Fruit fly (Drosophila melanogaster) whole organism, embryonic: ENCODE data around the gene Acp36DE.

Source experiments
- Asciz ChIP-seq: fragments of 200-800 bp; sonication (Bioruptor generic); optimal IDR thresholded peaks from 2 replicates; lab custom pipeline; 2017; ENCODE audit warnings: missing biosample characterization, mild to moderate bottlenecking, missing genetic modification characterization, missing genetic modification reagents
- CG10321 ChIP-seq: fragments of 200-800 bp; sonication (Bioruptor generic); IDR thresholded peaks from 2 replicates; pipeline ENCODE4 v1.3.6; 2022; ENCODE audit warnings: missing biosample characterization, missing genetic modification characterization
- CG10366 ChIP-seq: fragments of 200-800 bp; sonication (Bioruptor generic); IDR thresholded peaks from 2 replicates; pipeline ENCODE4 v1.3.6; 2022; ENCODE audit warnings: missing biosample characterization, missing genetic modification characterization
- CG11456 ChIP-seq: fragments of 200-800 bp; sonication (Bioruptor generic); IDR thresholded peaks from 3 replicates; pipeline ENCODE4 v1.3.6; 2022; ENCODE audit warnings: missing biosample characterization, missing genetic modification characterization
- CG11560 ChIP-seq: fragments of 200-800 bp; sonication (Bioruptor generic); IDR thresholded peaks from 3 replicates; pipeline ENCODE4 v1.3.6; 2022; ENCODE audit warnings: missing biosample characterization, missing genetic modification characterization
- CG14860 ChIP-seq: fragments of 200-800 bp; sonication (Bioruptor generic); IDR thresholded peaks from 3 replicates; pipeline ENCODE4 v1.3.6; 2022; ENCODE audit warnings: missing biosample characterization, missing genetic modification characterization; ENCODE audit not compliant: partially characterized antibody
- CG14965 ChIP-seq: fragments of 200-800 bp; sonication (Bioruptor generic); optimal IDR thresholded peaks from 2 replicates; lab custom pipeline; 2016; ENCODE audit warnings: missing biosample characterization, missing genetic modification characterization, borderline replicate concordance
- CG15601 ChIP-seq: fragments of 200-800 bp; sonication (Bioruptor generic); optimal IDR thresholded peaks from 3 replicates; lab custom pipeline; 2019; ENCODE audit warnings: missing biosample characterization, mild to moderate bottlenecking, missing genetic modification characterization, moderate library complexity
- CG15696 ChIP-seq: fragments of 200-800 bp; sonication (Bioruptor generic); optimal IDR thresholded peaks from 2 replicates; lab custom pipeline; 2019; ENCODE audit warnings: missing biosample characterization, mild to moderate bottlenecking, missing genetic modification characterization, moderate library complexity
- CG16863 ChIP-seq: fragments of 200-800 bp; sonication (Bioruptor generic); optimal IDR thresholded peaks from 3 replicates; lab custom pipeline; 2016; ENCODE audit warnings: missing biosample characterization, missing genetic modification characterization
- CG17328 ChIP-seq: fragments of 200-800 bp; sonication (Bioruptor generic); IDR thresholded peaks from 2 replicates; pipeline ENCODE4 v1.3.6; 2022; ENCODE audit warnings: missing biosample characterization, missing genetic modification characterization
- CG18764 ChIP-seq: fragments of 200-800 bp; sonication (Bioruptor generic); optimal IDR thresholded peaks from 3 replicates; lab custom pipeline; 2016; ENCODE audit warnings: missing biosample characterization, missing genetic modification characterization
- CG2116 ChIP-seq: fragments of 200-800 bp; sonication (Bioruptor generic); optimal IDR thresholded peaks from 3 replicates; lab custom pipeline; 2018; ENCODE audit warnings: missing biosample characterization, mild to moderate bottlenecking, missing genetic modification characterization
- CG2678 ChIP-seq: fragments of 200-800 bp; sonication (Bioruptor generic); optimal IDR thresholded peaks from 3 replicates; lab custom pipeline; 2019; ENCODE audit warnings: missing biosample characterization, mild to moderate bottlenecking, missing genetic modification characterization, moderate library complexity
- CG3065 ChIP-seq: fragments of 200-800 bp; sonication (Bioruptor generic); optimal IDR thresholded peaks from 2 replicates; lab custom pipeline; 2016; ENCODE audit warnings: missing biosample characterization, missing genetic modification characterization
- CG32767 ChIP-seq: fragments of 200-800 bp; sonication (Bioruptor generic); IDR thresholded peaks from 2 replicates; pipeline ENCODE4 v1.3.6; 2022; ENCODE audit warnings: missing biosample characterization, missing genetic modification characterization
- CG3838 ChIP-seq: fragments of 200-800 bp; sonication (Bioruptor generic); optimal IDR thresholded peaks from 3 replicates; lab custom pipeline; 2016; ENCODE audit warnings: missing biosample characterization, missing genetic modification characterization
- CG3847 ChIP-seq: fragments of 200-800 bp; sonication (Bioruptor generic); IDR thresholded peaks from 2 replicates; pipeline ENCODE4 v1.3.6; 2022; ENCODE audit warnings: missing biosample characterization, missing genetic modification characterization
- CG4282 ChIP-seq: fragments of 200-800 bp; sonication (Bioruptor generic); optimal IDR thresholded peaks from 2 replicates; lab custom pipeline; 2016; ENCODE audit warnings: missing biosample characterization, missing genetic modification characterization
- CG4404 ChIP-seq: fragments of 200-800 bp; sonication (Bioruptor generic); IDR thresholded peaks from 2 replicates; pipeline ENCODE4 v1.3.6; 2022; ENCODE audit warnings: missing biosample characterization, missing genetic modification characterization
- CG6254 ChIP-seq: fragments of 200-800 bp; sonication (Bioruptor generic); optimal IDR thresholded peaks from 3 replicates; lab custom pipeline; 2017; ENCODE audit warnings: mild to moderate bottlenecking, missing biosample characterization, missing genetic modification reagents, missing genetic modification characterization
- CG6854 ChIP-seq: fragments of 200-800 bp; sonication (Bioruptor generic); optimal IDR thresholded peaks from 3 replicates; lab custom pipeline; 2017; ENCODE audit warnings: missing biosample characterization, mild to moderate bottlenecking, missing genetic modification characterization
- CG7786 ChIP-seq: fragments of 200-800 bp; sonication (Bioruptor generic); optimal IDR thresholded peaks from 2 replicates; lab custom pipeline; 2016; ENCODE audit warnings: missing biosample characterization, missing genetic modification characterization
- CG8765 ChIP-seq: fragments of 200-800 bp; sonication (Bioruptor generic); IDR thresholded peaks from 2 replicates; pipeline ENCODE4 v1.3.6; 2022; ENCODE audit warnings: missing biosample characterization, missing genetic modification characterization
- D19B ChIP-seq: fragments of 200-800 bp; sonication (Bioruptor generic); optimal IDR thresholded peaks from 2 replicates; lab custom pipeline; 2017; ENCODE audit warnings: missing biosample characterization, mild to moderate bottlenecking, missing genetic modification characterization
- Dp ChIP-seq: fragments of 200-800 bp; sonication (Bioruptor generic); optimal IDR thresholded peaks from 2 replicates; lab custom pipeline; 2018; ENCODE audit warnings: missing biosample characterization, mild to moderate bottlenecking, missing genetic modification characterization, moderate library complexity
- Ets97D ChIP-seq: fragments of 200-800 bp; sonication (Bioruptor generic); optimal IDR thresholded peaks from 3 replicates; lab custom pipeline; 2016; ENCODE audit warnings: missing biosample characterization, missing genetic modification characterization
- HHEX ChIP-seq: fragments of 200-800 bp; sonication (Bioruptor generic); optimal IDR thresholded peaks from 3 replicates; lab custom pipeline; 2017; ENCODE audit warnings: missing biosample characterization, mild to moderate bottlenecking, missing genetic modification characterization, missing genetic modification reagents
- HmgZ ChIP-seq: fragments of 200-800 bp; sonication (Bioruptor generic); optimal IDR thresholded peaks from 2 replicates; lab custom pipeline; 2018; ENCODE audit warnings: missing biosample characterization, mild to moderate bottlenecking, missing genetic modification characterization
- Hsf ChIP-seq: fragments of 200-800 bp; sonication (Bioruptor generic); optimal IDR thresholded peaks from 3 replicates; lab custom pipeline; 2016; ENCODE audit warnings: missing biosample characterization, missing genetic modification characterization
- Nf-YC ChIP-seq: fragments of 200-800 bp; optimal IDR thresholded peaks from 3 replicates; lab custom pipeline; 2019; ENCODE audit warnings: missing biosample characterization, mild to moderate bottlenecking, missing genetic modification characterization, moderate library complexity
- Opbp ChIP-seq: fragments of 200-800 bp; sonication (Bioruptor generic); IDR thresholded peaks from 3 replicates; pipeline ENCODE4 v1.3.6; 2022; ENCODE audit warnings: missing biosample characterization, missing genetic modification characterization; ENCODE audit not compliant: partially characterized antibody
- Rfx ChIP-seq: fragments of 200-800 bp; sonication (Bioruptor generic); IDR thresholded peaks from 2 replicates; pipeline ENCODE4 v1.3.6; 2022; ENCODE audit warnings: missing biosample characterization, missing genetic modification characterization
- TFAM ChIP-seq: fragments of 200-800 bp; sonication (Bioruptor generic); optimal IDR thresholded peaks from 2 replicates; lab custom pipeline; 2017; ENCODE audit warnings: missing biosample characterization, missing genetic modification characterization, inconsistent platforms
- aop ChIP-seq: fragments of 200-800 bp; sonication (Bioruptor generic); IDR thresholded peaks from 2 replicates; pipeline ENCODE4 v1.3.6; 2022; ENCODE audit warnings: missing biosample characterization, missing genetic modification characterization
- bsh ChIP-seq, 2 experiments: fragments of 200-800 bp; sonication (Bioruptor generic); optimal IDR thresholded peaks; 2 replicates each; lab custom pipeline; 2017 to 2018; ENCODE audit warnings: mild to moderate bottlenecking in 2 of 2, missing biosample characterization in 2 of 2, missing genetic modification characterization in 2 of 2, moderate library complexity in 1 of 2
- en ChIP-seq: fragments of 200-800 bp; sonication (Bioruptor generic); optimal IDR thresholded peaks from 2 replicates; lab custom pipeline; 2016; ENCODE audit warnings: missing biosample characterization, missing genetic modification characterization
- eve ChIP-seq, 2 experiments: fragments of >200 bp; optimal IDR thresholded peaks; 2 replicates each; lab custom pipeline; 2017; ENCODE audit warnings: missing biosample characterization in 2 of 2, missing genetic modification characterization in 2 of 2
- gem ChIP-seq: fragments of 200-800 bp; sonication (Bioruptor generic); optimal IDR thresholded peaks from 2 replicates; lab custom pipeline; 2019; ENCODE audit warnings: missing biosample characterization, mild to moderate bottlenecking, missing genetic modification characterization, moderate library complexity
- gfzf ChIP-seq: fragments of 200-800 bp; sonication (Bioruptor generic); optimal IDR thresholded peaks from 2 replicates; lab custom pipeline; 2016; ENCODE audit warnings: missing biosample characterization, mild to moderate bottlenecking, missing genetic modification characterization, moderate library complexity
- gt ChIP-seq: fragments of 200-800 bp; sonication (Bioruptor generic); IDR thresholded peaks from 2 replicates; pipeline ENCODE4 v1.3.6; 2022; ENCODE audit warnings: missing biosample characterization, missing genetic modification characterization
- inv ChIP-seq: fragments of 200-800 bp; sonication (Bioruptor generic); IDR thresholded peaks from 2 replicates; pipeline ENCODE4 v1.3.6; 2022; ENCODE audit warnings: missing biosample characterization, missing genetic modification characterization; ENCODE audit not compliant: partially characterized antibody
- maf-S ChIP-seq: fragments of 200-800 bp; sonication (Bioruptor generic); optimal IDR thresholded peaks from 2 replicates; lab custom pipeline; 2016; ENCODE audit warnings: missing biosample characterization, missing genetic modification characterization
- peb ChIP-seq: fragments of 200-800 bp; sonication (Bioruptor generic); IDR thresholded peaks from 2 replicates; pipeline ENCODE4 v1.3.6; 2022; ENCODE audit warnings: missing biosample characterization, missing genetic modification characterization
- repo ChIP-seq: fragments of 200-800 bp; sonication (Bioruptor generic); optimal IDR thresholded peaks from 2 replicates; lab custom pipeline; 2016; ENCODE audit warnings: missing biosample characterization, missing genetic modification characterization
- shn ChIP-seq: fragments of 200-800 bp; sonication (Bioruptor generic); optimal IDR thresholded peaks from 3 replicates; lab custom pipeline; 2016; ENCODE audit warnings: missing biosample characterization, missing genetic modification characterization
- slou ChIP-seq: fragments of 200-800 bp; sonication (Bioruptor generic); optimal IDR thresholded peaks from 3 replicates; lab custom pipeline; 2016; ENCODE audit warnings: missing biosample characterization, missing genetic modification characterization
- sr ChIP-seq: fragments of 200-800 bp; sonication (Bioruptor generic); IDR thresholded peaks from 3 replicates; pipeline ENCODE4 v1.3.6; 2022; ENCODE audit warnings: missing biosample characterization, missing genetic modification characterization
- tap ChIP-seq: fragments of 200-800 bp; optimal IDR thresholded peaks from 3 replicates; lab custom pipeline; 2019; ENCODE audit warnings: missing biosample characterization, mild to moderate bottlenecking, missing genetic modification characterization, moderate library complexity
- toy ChIP-seq: fragments of 200-800 bp; sonication (Bioruptor generic); IDR thresholded peaks from 2 replicates; pipeline ENCODE4 v1.3.6; 2022; ENCODE audit warnings: missing biosample characterization, missing genetic modification characterization
- wdn ChIP-seq: fragments of 200-800 bp; sonication (Bioruptor generic); IDR thresholded peaks from 2 replicates; pipeline ENCODE4 v1.3.6; 2022; ENCODE audit warnings: missing biosample characterization, missing genetic modification characterization
- wek ChIP-seq: fragments of 200-800 bp; sonication (Bioruptor generic); optimal IDR thresholded peaks from 3 replicates; lab custom pipeline; 2018; ENCODE audit warnings: missing biosample characterization, mild to moderate bottlenecking, missing genetic modification characterization, moderate library complexity

Acp36DE gene

dm6 chr2L:18377109-18377508 lies 18.3 kb upstream of the Acp36DE start (continued):
- no peak for TF ChIP-seq CG10321 (GFP tag; lab: Robert Waterston, UW)
- TF ChIP-seq CG17328 (GFP tag; lab: Robert Waterston, UW) = peak; percentile 40
- peak in 1 of 2 experiments; percentile 40 for TF ChIP-seq eve (GFP tag; optimal IDR thresholded peaks at IDR 0.05; lab: Kevin White, UChicago)
- TF ChIP-seq slou (GFP tag; lab: Kevin White, UChicago) = no peak
- 0 out of 2 replicates have a peak, but pooled peaks have one; percentile 29 for TF ChIP-seq CG3847
- TF ChIP-seq CG6854 (GFP tag; lab: Kevin White, UChicago) = no peak
- TF ChIP-seq aop (GFP tag; lab: Robert Waterston, UW) = no peak
- no peak for TF ChIP-seq gt (GFP tag; lab: Robert Waterston, UW)
- no peak for TF ChIP-seq repo
- TF ChIP-seq Nf-YC = no peak
- TF ChIP-seq CG16863 (GFP tag; lab: Kevin White, UChicago) = peak; percentile 44
- peak; percentile 35 for TF ChIP-seq Hsf
- peak; percentile 70 for TF ChIP-seq CG2678 (tag; lab: Kevin White, UChicago)
- TF ChIP-seq CG3065 (GFP tag; lab: Kevin White, UChicago) = no peak
- peak; percentile 24 for TF ChIP-seq HmgZ (tag; lab: Kevin White, UChicago)
- TF ChIP-seq CG7786 (GFP tag; lab: Kevin White, UChicago) = peak; percentile 43
- peak; percentile 33 for TF ChIP-seq HHEX (GFP tag; lab: Kevin White, UChicago)
- TF ChIP-seq CG8765 (GFP tag; lab: Robert Waterston, UW) = no peak
- TF ChIP-seq CG4282 (GFP tag; lab: Kevin White, UChicago) = no peak
- TF ChIP-seq CG32767 (GFP tag; lab: Robert Waterston, UW) = no peak
- peak; percentile 26 for TF ChIP-seq Asciz (GFP tag; lab: Kevin White, UChicago)
- TF ChIP-seq wek (GFP tag; lab: Kevin White, UChicago) = no peak
- no peak for TF ChIP-seq CG2116 (GFP tag; lab: Kevin White, UChicago)
- no peak for TF ChIP-seq TFAM (GFP tag; lab: Kevin White, UChicago)
- no peak for TF ChIP-seq Ets97D (GFP tag; lab: Kevin White, UChicago)
- TF ChIP-seq gfzf = no peak
- no peak for TF ChIP-seq en (GFP tag; lab: Kevin White, UChicago)
- TF ChIP-seq CG18764 (GFP tag; lab: Kevin White, UChicago) = peak; percentile 8
- peak; percentile 79 for TF ChIP-seq D19B (GFP tag; lab: Kevin White, UChicago)
- TF ChIP-seq CG15696 (tag; lab: Kevin White, UChicago) = no peak
- TF ChIP-seq toy (GFP tag; lab: Robert Waterston, UW) = no peak
- no peak for TF ChIP-seq inv (GFP tag; lab: Robert Waterston, UW)
- TF ChIP-seq tap (tag; lab: Kevin White, UChicago) = peak; percentile 11
- TF ChIP-seq maf-S (GFP tag; lab: Kevin White, UChicago) = no peak
- TF ChIP-seq CG4404 (GFP tag; lab: Robert Waterston, UW) = no peak
- no peak for TF ChIP-seq CG3838
- 0 out of 2 replicates have a peak, but pooled peaks have one; percentile 19 for TF ChIP-seq wdn (GFP tag; lab: Robert Waterston, UW)
- no peak for TF ChIP-seq peb
- TF ChIP-seq CG15601 (tag; lab: Kevin White, UChicago) = no peak
- peak in 1 of 2 experiments; percentile 43 for TF ChIP-seq bsh (GFP tag; optimal IDR thresholded peaks at IDR 0.05; lab: Kevin White, UChicago)
- peak; percentile 74 for TF ChIP-seq Rfx
- no peak for TF ChIP-seq CG14965
- TF ChIP-seq CG14860 (GFP tag; lab: Robert Waterston, UW) = no peak
- no peak for TF ChIP-seq Opbp (GFP tag; lab: Robert Waterston, UW)
- no peak for TF ChIP-seq sr
- TF ChIP-seq gem (tag; lab: Kevin White, UChicago) = peak; percentile 69
- TF ChIP-seq shn (GFP tag; lab: Kevin White, UChicago) = peak; percentile 27
- no peak for TF ChIP-seq CG11456 (GFP tag; lab: Robert Waterston, UW)
- no peak; the same call in 1 of the 2 replicates for TF ChIP-seq CG10366 (GFP tag; lab: Robert Waterston, UW)
- TF ChIP-seq Dp = no peak
- no peak for TF ChIP-seq CG6254 (GFP tag; lab: Kevin White, UChicago)
- TF ChIP-seq CG11560 (tag; lab: Robert Waterston, UW) = no peak
